Worm (Caenorhabditis elegans): Measurements from ENCODE around the gene ehs-1.

- TF ChIP-seq dao-5 (tag; optimal IDR thresholded peaks at IDR 0.05) (no peak), him-1 (tag; optimal IDR thresholded peaks at IDR 0.05) (no peak), W03F9.2 (tag; optimal IDR thresholded peaks at IDR 0.05) (peak; percentile 34)
These were observed 15.7 kb downstream of the ehs-1 start, which contains the start of gene fzo-1 for ce11 chrII:5836153-5836719.

Measured in whole organism, L4/young adult.